Worm (Caenorhabditis elegans) whole organism, late embryonic: ENCODE results near the gene trpp-6.

Experiments used
- C08G9.2 ChIP-seq: sonication (generic microtip); optimal IDR thresholded peaks from 2 replicates; lab custom pipeline; 2016; ENCODE audit warnings: mild to moderate bottlenecking, missing genetic modification characterization, moderate library complexity, missing compliant biosample characterization
- C38D4.7 ChIP-seq: fragments of 200-800 bp; sonication (Bioruptor generic); optimal IDR thresholded peaks from 2 replicates; lab custom pipeline; 2018; ENCODE audit warnings: mild to moderate bottlenecking, missing genetic modification characterization, moderate library complexity, missing compliant biosample characterization
- Y22D7AL.16 ChIP-seq: sonication (generic microtip); optimal IDR thresholded peaks from 2 replicates; lab custom pipeline; 2016; ENCODE audit warnings: missing genetic modification characterization, missing compliant biosample characterization
- ahr-1 ChIP-seq: sonication (generic microtip); optimal IDR thresholded peaks from 2 replicates; lab custom pipeline; 2016; ENCODE audit warnings: missing genetic modification characterization, missing compliant biosample characterization
- ama-1 ChIP-seq: fragments of 150-350 bp; optimal IDR thresholded peaks from 2 replicates; lab custom pipeline; 2014
- ceh-18 ChIP-seq: sonication (generic microtip); optimal IDR thresholded peaks from 2 replicates; lab custom pipeline; 2016; ENCODE audit warnings: missing genetic modification characterization, missing compliant biosample characterization
- ceh-19 ChIP-seq: fragments of 200-800 bp; sonication (Bioruptor generic); optimal IDR thresholded peaks from 2 replicates; lab custom pipeline; 2018; ENCODE audit warnings: mild to moderate bottlenecking, missing genetic modification characterization, missing compliant biosample characterization
- ceh-2 ChIP-seq: sonication (generic microtip); optimal IDR thresholded peaks from 2 replicates; lab custom pipeline; 2016; ENCODE audit warnings: missing genotype, missing genetic modification characterization, missing compliant biosample characterization
- ceh-22 ChIP-seq: sonication (generic microtip); optimal IDR thresholded peaks from 2 replicates; lab custom pipeline; 2017; ENCODE audit warnings: missing biosample characterization, missing genetic modification characterization
- ceh-31 ChIP-seq: sonication (generic microtip); optimal IDR thresholded peaks from 2 replicates; lab custom pipeline; 2016; ENCODE audit warnings: missing genetic modification characterization, missing compliant biosample characterization
- ceh-6 ChIP-seq: fragments of 200-800 bp; sonication (Bioruptor generic); optimal IDR thresholded peaks from 2 replicates; lab custom pipeline; 2018; ENCODE audit warnings: mild to moderate bottlenecking, missing genetic modification characterization, missing compliant biosample characterization
- ceh-9 ChIP-seq: sonication (generic microtip); optimal IDR thresholded peaks from 2 replicates; lab custom pipeline; 2016; ENCODE audit warnings: mild to moderate bottlenecking, missing genetic modification characterization, inconsistent platforms, missing compliant biosample characterization
- che-1 ChIP-seq: sonication (generic microtip); optimal IDR thresholded peaks from 2 replicates; lab custom pipeline; 2016; ENCODE audit warnings: mild to moderate bottlenecking, missing genetic modification characterization, missing compliant biosample characterization
- dmd-4 ChIP-seq: sonication (generic microtip); optimal IDR thresholded peaks from 2 replicates; lab custom pipeline; 2016; ENCODE audit warnings: borderline replicate concordance, missing genetic modification characterization, missing compliant biosample characterization
- elt-2 ChIP-seq: sonication (generic microtip); optimal IDR thresholded peaks from 2 replicates; lab custom pipeline; 2016; ENCODE audit warnings: missing genetic modification reagents, missing genetic modification characterization, missing compliant biosample characterization
- elt-4 ChIP-seq: sonication (generic microtip); optimal IDR thresholded peaks from 2 replicates; lab custom pipeline; 2016; ENCODE audit warnings: missing genetic modification characterization, missing compliant biosample characterization
- ets-4 ChIP-seq: sonication (generic microtip); optimal IDR thresholded peaks from 2 replicates; lab custom pipeline; 2016; ENCODE audit warnings: missing genetic modification characterization, missing compliant biosample characterization
- fax-1 ChIP-seq: sonication (generic microtip); optimal IDR thresholded peaks from 2 replicates; lab custom pipeline; 2016; ENCODE audit warnings: missing genotype, missing genetic modification characterization, missing compliant biosample characterization
- fkh-6 ChIP-seq: sonication (generic microtip); optimal IDR thresholded peaks from 2 replicates; lab custom pipeline; 2016; ENCODE audit warnings: missing genetic modification characterization, missing compliant biosample characterization
- hlh-13 ChIP-seq: fragments of 200-800 bp; sonication (Bioruptor generic); optimal IDR thresholded peaks from 2 replicates; lab custom pipeline; 2018; ENCODE audit warnings: mild to moderate bottlenecking, missing genetic modification characterization, missing compliant biosample characterization
- hlh-30 ChIP-seq: sonication (generic microtip); optimal IDR thresholded peaks from 2 replicates; lab custom pipeline; 2017; ENCODE audit warnings: antibody characterized with exemption, missing genetic modification characterization, missing compliant biosample characterization; ENCODE audit not compliant: insufficient read depth
- hlh-6 ChIP-seq: sonication (generic microtip); optimal IDR thresholded peaks from 2 replicates; lab custom pipeline; 2016; ENCODE audit warnings: missing genotype, missing genetic modification characterization, missing compliant biosample characterization
- hlh-8 ChIP-seq: sonication (generic microtip); optimal IDR thresholded peaks from 2 replicates; lab custom pipeline; 2016; ENCODE audit warnings: missing genotype, missing genetic modification characterization, missing compliant biosample characterization
- lim-6 ChIP-seq: sonication (generic microtip); optimal IDR thresholded peaks from 2 replicates; lab custom pipeline; 2016; ENCODE audit warnings: missing genetic modification characterization, missing compliant biosample characterization
- madf-2 ChIP-seq: sonication (generic microtip); optimal IDR thresholded peaks from 2 replicates; lab custom pipeline; 2017; ENCODE audit warnings: missing genetic modification characterization, missing compliant biosample characterization
- mec-3 ChIP-seq: sonication (generic microtip); optimal IDR thresholded peaks from 2 replicates; lab custom pipeline; 2016; ENCODE audit warnings: borderline replicate concordance, missing genetic modification characterization, missing compliant biosample characterization
- nfya-1 ChIP-seq: sonication (generic microtip); optimal IDR thresholded peaks from 2 replicates; lab custom pipeline; 2017; ENCODE audit warnings: missing genetic modification characterization, mild to moderate bottlenecking, missing compliant biosample characterization, antibody characterized with exemption, moderate library complexity
- nhr-11 ChIP-seq: fragments of 150-350 bp; optimal IDR thresholded peaks from 2 replicates; lab custom pipeline; 2014; ENCODE audit warnings: missing biosample characterization, missing genetic modification characterization
- nhr-232 ChIP-seq: sonication (generic microtip); optimal IDR thresholded peaks from 2 replicates; lab custom pipeline; 2016; ENCODE audit warnings: missing genetic modification characterization, missing compliant biosample characterization
- odd-2 ChIP-seq: sonication (generic microtip); optimal IDR thresholded peaks from 2 replicates; lab custom pipeline; 2017; ENCODE audit warnings: antibody characterized with exemption, mild to moderate bottlenecking, missing genetic modification characterization, missing compliant biosample characterization
- pat-9 ChIP-seq: fragments of 200-800 bp; sonication (Bioruptor generic); optimal IDR thresholded peaks from 2 replicates; lab custom pipeline; 2018; ENCODE audit warnings: mild to moderate bottlenecking, missing genetic modification characterization, moderate library complexity, missing compliant biosample characterization
- pax-1 ChIP-seq: fragments of 150-350 bp; optimal IDR thresholded peaks from 2 replicates; lab custom pipeline; 2014; ENCODE audit warnings: missing biosample characterization, missing genetic modification characterization
- pha-2 ChIP-seq: sonication (generic microtip); optimal IDR thresholded peaks from 2 replicates; lab custom pipeline; 2017; ENCODE audit warnings: mild to moderate bottlenecking, missing genetic modification characterization, missing compliant biosample characterization
- pha-4 ChIP-seq: fragments of 150-350 bp; optimal IDR thresholded peaks from 2 replicates; lab custom pipeline; 2018; ENCODE audit warnings: missing biosample characterization, missing genetic modification reagents, missing genetic modification characterization
- ref-2 ChIP-seq: sonication (generic microtip); optimal IDR thresholded peaks from 2 replicates; lab custom pipeline; 2016; ENCODE audit warnings: missing genetic modification characterization, missing compliant biosample characterization
- rnt-1 ChIP-seq: sonication (generic microtip); optimal IDR thresholded peaks from 2 replicates; lab custom pipeline; 2016; ENCODE audit warnings: missing genetic modification characterization, missing compliant biosample characterization
- sox-4 ChIP-seq: sonication (generic microtip); optimal IDR thresholded peaks from 2 replicates; lab custom pipeline; 2017; ENCODE audit warnings: mild to moderate bottlenecking, missing genetic modification characterization, inconsistent platforms, missing compliant biosample characterization
- syd-9 ChIP-seq: sonication (generic microtip); optimal IDR thresholded peaks from 2 replicates; lab custom pipeline; 2016; ENCODE audit warnings: mild to moderate bottlenecking, missing genetic modification characterization, moderate library complexity, missing compliant biosample characterization
- tbx-7 ChIP-seq: sonication (generic microtip); optimal IDR thresholded peaks from 2 replicates; lab custom pipeline; 2016; ENCODE audit warnings: missing genotype, missing genetic modification characterization, missing compliant biosample characterization
- unc-42 ChIP-seq: sonication (generic microtip); optimal IDR thresholded peaks from 2 replicates; lab custom pipeline; 2016; ENCODE audit warnings: missing genotype, missing genetic modification characterization, missing compliant biosample characterization
- unc-55 ChIP-seq: sonication (generic microtip); optimal IDR thresholded peaks from 2 replicates; lab custom pipeline; 2017; ENCODE audit warnings: missing biosample characterization, missing genetic modification reagents, missing genetic modification characterization
- zip-5 ChIP-seq: sonication (generic microtip); optimal IDR thresholded peaks from 2 replicates; lab custom pipeline; 2016; ENCODE audit warnings: missing genetic modification characterization, missing compliant biosample characterization
- ztf-16 ChIP-seq: sonication (generic microtip); optimal IDR thresholded peaks from 2 replicates; lab custom pipeline; 2017; ENCODE audit warnings: missing genetic modification characterization, missing compliant biosample characterization

Gene trpp-6

DNA sequence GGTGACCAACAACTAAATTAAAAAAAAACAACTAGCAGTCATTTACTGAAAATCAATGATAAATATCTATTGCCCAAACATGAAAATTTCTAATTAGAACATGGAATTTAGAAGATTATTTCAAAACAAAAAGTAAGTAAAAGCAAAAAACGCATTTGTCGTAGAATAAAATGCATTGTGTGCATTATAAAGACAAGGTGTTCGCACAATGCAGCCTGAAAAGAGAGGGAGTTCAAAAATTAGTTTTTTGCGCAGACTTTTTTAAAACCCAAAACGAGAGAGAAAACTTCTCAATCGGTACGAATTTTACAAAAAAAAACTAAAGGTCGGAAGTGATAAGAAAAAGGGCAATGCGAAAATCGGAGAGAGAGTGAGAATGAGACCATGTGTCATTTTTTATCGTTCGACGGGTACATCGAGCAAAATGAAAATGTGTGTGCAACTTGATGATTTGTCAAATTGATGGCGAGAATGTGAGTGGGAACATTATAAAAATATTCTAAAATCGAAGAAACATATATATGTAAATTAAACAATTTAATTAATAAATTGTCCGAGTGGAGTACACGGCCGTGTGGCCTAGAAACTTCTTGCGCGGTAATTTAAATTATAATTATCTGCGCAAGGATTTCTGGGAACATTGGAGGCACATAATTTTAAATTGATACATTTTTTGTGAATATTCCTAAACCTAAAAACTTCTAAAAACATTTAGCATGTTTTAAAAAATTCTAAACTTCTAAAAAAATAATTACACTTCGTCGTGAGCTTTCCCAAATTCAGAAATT, 39.9 kb downstream of the trpp-6 start:
- TF ChIP-seq ref-2 (tag; lab: Kevin White, UChicago) (no peak), ahr-1 (tag; lab: Kevin White, UChicago) (no peak), unc-55 (no peak), ceh-2 (tag; lab: Kevin White, UChicago) (peak; percentile 40), hlh-13 (no peak), fkh-6 (tag; lab: Kevin White, UChicago) (no peak), hlh-6 (tag; lab: Kevin White, UChicago) (no peak), elt-4 (tag; lab: Kevin White, UChicago) (no peak), rnt-1 (no peak), ceh-18 (tag; lab: Kevin White, UChicago) (no peak), dmd-4 (tag; lab: Kevin White, UChicago) (no peak), ceh-9 (tag; lab: Kevin White, UChicago) (no peak), ceh-22 (tag; lab: Kevin White, UChicago) (no peak), tbx-7 (tag; lab: Kevin White, UChicago) (no peak), nhr-11 (tag; lab: Kevin White, UChicago) (no peak), che-1 (tag; lab: Kevin White, UChicago) (no peak), sox-4 (tag; lab: Kevin White, UChicago) (no peak), ama-1 (no peak), hlh-8 (tag; lab: Kevin White, UChicago) (no peak), madf-2 (tag; lab: Kevin White, UChicago) (no peak), C08G9.2 (tag; lab: Kevin White, UChicago) (peak; percentile 48), elt-2 (tag; lab: Kevin White, UChicago) (no peak), ceh-19 (no peak), Y22D7AL.16 (tag; lab: Kevin White, UChicago) (no peak), ceh-6 (GFP tag; lab: Kevin White, UChicago) (no peak), fax-1 (no peak), pat-9 (tag; lab: Kevin White, UChicago) (no peak), unc-42 (tag; lab: Kevin White, UChicago) (no peak), pax-1 (tag; lab: Kevin White, UChicago) (no peak), odd-2 (tag; lab: Kevin White, UChicago) (no peak), pha-4 (tag; lab: Kevin White, UChicago) (no peak), nhr-232 (tag; lab: Kevin White, UChicago) (no peak), hlh-30 (no peak), mec-3 (tag; lab: Kevin White, UChicago) (no peak), zip-5 (tag; lab: Kevin White, UChicago) (peak; percentile 57), C38D4.7 (no peak), ceh-31 (tag; lab: Kevin White, UChicago) (peak; percentile 31), ets-4 (tag; lab: Kevin White, UChicago) (peak; percentile 13)

DNA sequence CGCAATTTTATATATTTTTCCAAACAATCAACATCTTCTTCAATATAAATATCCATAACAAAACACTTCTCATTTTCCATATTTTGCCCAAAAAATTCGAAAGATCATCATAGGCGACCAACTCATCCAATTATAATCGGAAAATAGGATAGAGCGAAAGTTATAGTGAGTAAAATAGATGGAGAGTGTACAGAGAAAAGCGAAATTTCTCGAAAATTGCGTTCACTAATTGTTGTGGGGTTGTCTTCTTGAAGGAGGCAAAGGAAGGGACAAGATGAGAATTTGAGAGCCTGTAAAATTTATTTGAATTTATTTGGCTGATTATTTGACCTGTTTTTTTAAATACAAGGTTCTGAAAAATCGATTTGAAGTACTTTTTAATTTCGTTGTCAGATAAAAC, 43.9 kb downstream of the trpp-6 start:
- TF ChIP-seq syd-9 (no peak), ztf-16 (tag; lab: Kevin White, UChicago) (no peak), nfya-1 (tag; lab: Kevin White, UChicago) (no peak), unc-42 (tag; lab: Kevin White, UChicago) (peak; percentile 30), lim-6 (tag; lab: Kevin White, UChicago) (no peak), pha-2 (tag; lab: Kevin White, UChicago) (no peak), fax-1 (no peak), madf-2 (tag; lab: Kevin White, UChicago) (no peak)
